Fruit fly (Drosophila melanogaster) whole organism, larva: Measurements from ENCODE around the gene Apc.
A peak's percentile ranks its signal among the peaks of the same experiment; 100 is the strongest.

Source experiments
- noc ChIP-seq: fragments of 200-800 bp; sonication (Bioruptor generic); optimal IDR thresholded peaks from 3 replicates; lab custom pipeline; 2019; ENCODE audit warnings: missing biosample characterization, mild to moderate bottlenecking, missing genetic modification characterization, moderate library complexity

The Apc gene

DNA sequence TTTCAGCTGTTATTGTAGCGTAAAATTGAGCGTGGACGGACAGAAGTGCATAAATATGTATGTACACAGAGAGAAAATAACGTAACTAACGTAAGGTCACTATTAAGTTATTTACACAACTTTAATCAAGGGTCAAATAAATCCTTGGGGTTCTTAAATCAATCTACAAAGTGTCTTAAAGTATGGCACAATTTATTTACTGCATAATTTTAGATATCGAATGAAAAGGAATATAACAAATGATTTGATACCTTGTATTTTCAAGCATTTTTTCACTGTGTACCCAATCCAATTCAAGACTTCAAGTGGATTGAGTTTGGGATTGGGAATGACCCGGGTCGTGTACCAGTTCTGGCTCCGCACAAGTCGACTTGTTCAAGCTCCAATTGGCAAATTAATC lies 2.6 kb downstream of the Apc start:
- no peak for TF ChIP-seq noc (tag; lab: Kevin White, UChicago)

- no peak for TF ChIP-seq noc (tag; lab: Kevin White, UChicago)
Measured at dm6 chr3R:28840620-28841019, 3.9 kb downstream of the Apc start.

DNA sequence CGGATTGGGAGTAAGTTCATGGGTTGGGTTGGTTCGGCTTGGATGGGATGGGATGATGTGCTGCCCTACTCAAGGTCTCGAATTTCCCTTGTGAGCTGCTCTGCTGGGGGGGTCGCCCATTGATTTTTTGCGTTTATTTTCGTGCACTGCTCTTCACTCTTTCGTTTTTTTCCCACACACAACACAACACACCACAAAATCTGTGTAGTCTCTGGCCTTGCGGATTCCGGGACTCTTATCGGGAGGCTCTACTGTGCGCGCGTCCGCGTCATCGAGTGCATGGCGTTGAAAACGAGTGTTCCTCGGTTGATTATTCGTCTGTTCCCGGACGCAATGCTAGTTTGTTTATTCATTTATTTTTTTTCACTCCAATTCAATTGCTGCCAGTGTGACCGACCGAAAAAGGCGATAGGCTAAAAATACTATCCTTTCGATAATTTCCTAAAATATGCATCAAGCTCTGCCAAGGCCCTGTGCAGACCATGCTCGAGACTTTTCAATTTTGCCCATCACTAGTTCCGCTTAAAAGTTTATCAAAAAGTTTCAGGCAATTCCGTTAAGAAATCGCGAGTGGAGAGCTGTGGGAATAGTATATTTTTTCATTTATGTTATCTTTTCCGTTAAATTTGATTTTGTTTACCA lies 12.8 kb downstream of the Apc start, which contains the start of gene WASp:
WASp (minus strand) TSS at position 399 of the 642 bp plus-strand sequence.
- TF ChIP-seq noc (tag; lab: Kevin White, UChicago): no peak

DNA sequence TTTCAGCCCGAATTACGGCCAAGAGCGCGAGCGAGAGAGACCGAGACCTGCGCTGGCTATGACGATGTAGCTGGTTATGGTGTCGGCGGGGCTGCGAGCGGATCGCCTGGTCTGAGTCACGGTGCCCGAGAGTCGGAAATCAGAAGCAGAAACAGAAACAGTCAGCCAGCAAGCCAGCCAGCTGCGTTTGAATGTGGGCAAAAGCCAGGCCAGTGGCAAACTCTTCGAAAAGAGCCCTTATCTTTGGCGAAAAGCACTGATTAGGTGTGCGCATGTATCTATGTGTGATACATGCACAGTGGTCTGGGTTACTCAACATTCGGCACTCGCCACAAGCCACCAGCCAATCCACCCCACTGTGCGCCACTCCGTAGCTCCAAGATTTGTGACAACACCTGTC lies 13.4 kb downstream of the Apc start:
- no peak for TF ChIP-seq noc (tag; lab: Kevin White, UChicago)

DNA sequence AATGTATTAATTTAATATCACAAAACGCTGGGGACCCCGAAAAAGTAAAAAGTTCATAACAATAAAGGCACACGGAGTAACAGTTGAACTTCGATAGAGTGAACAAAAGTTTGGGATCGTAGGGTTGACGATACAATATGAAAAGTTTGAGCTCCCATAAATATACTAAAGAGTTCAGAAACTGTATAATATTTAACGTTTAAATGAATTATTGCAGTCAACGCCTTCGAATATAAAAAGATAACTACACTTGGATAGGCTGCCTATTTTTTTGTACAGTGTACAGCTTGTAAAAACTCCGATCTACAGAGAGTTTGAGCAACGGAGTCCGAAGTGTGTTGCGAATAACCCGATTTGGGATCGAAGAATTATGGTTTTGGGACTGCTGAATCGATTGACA lies 13.8 kb downstream of the Apc start:
- peak; percentile 3 for TF ChIP-seq noc (tag; lab: Kevin White, UChicago)

- TF ChIP-seq noc (tag; lab: Kevin White, UChicago): no peak
Measured at dm6 chr3R:28829328-28829916, 15.1 kb downstream of the Apc start.

DNA sequence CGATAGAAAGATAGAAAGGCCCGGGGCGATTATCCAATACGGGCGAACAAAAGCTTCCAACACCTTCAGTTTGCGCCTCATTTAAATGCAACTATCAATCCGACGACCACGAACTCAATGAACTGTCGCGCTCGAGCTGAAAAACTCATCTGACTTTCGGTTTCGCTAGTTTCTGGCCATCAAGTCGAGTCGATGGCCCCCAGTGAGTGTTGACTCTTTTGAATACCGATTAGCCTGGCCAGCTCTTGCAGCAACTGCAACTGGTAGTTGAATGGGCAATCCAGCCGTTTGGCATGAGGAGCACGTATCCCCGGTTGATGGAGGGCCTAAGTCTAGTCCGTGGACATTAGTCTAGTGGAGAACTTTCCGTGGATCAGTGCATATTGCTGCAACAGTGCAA lies 17.3 kb downstream of the Apc start:
- no peak for TF ChIP-seq noc (tag; lab: Kevin White, UChicago)

DNA sequence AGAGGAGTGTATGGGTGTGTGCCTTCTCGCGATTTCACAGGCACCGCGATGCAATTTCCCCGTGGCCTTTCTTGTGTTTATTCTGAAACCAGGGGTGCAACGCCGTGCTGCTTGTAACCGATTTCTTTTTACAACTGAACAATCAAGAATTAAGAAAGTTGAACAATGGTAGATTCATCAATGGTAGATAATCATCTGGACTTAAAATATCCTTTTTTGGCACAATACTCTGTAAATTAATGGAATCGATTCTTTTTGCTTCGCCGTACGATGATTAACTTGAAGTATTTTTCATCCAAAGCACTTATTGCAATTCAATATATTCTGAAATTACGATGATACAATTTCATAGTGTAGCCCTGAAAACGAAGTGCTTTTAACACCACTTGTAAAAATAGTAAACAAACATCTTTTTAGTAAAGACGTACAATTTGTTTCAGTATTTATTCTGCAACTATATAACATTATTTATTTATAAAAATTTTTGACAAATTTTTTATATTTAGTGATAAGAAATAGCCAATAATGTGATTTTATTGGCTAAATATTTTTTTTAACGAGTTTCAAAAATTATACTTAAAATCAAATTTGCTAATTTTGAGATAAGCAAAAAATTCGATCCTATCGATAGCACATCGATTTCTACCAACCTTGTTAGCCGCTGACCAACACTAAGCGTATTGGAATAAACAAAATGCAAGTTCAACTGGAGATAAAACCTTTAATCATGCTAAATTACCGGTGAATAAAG lies 24.8 kb downstream of the Apc start, which contains the start of the genes CG1523 and CG1647:
CG1523 (minus strand) TSS at position 114 of the 751 bp plus-strand sequence.
CG1647 (plus strand) TSS at position 667 of the 751 bp plus-strand sequence.
- TF ChIP-seq noc (tag; lab: Kevin White, UChicago): no peak

DNA sequence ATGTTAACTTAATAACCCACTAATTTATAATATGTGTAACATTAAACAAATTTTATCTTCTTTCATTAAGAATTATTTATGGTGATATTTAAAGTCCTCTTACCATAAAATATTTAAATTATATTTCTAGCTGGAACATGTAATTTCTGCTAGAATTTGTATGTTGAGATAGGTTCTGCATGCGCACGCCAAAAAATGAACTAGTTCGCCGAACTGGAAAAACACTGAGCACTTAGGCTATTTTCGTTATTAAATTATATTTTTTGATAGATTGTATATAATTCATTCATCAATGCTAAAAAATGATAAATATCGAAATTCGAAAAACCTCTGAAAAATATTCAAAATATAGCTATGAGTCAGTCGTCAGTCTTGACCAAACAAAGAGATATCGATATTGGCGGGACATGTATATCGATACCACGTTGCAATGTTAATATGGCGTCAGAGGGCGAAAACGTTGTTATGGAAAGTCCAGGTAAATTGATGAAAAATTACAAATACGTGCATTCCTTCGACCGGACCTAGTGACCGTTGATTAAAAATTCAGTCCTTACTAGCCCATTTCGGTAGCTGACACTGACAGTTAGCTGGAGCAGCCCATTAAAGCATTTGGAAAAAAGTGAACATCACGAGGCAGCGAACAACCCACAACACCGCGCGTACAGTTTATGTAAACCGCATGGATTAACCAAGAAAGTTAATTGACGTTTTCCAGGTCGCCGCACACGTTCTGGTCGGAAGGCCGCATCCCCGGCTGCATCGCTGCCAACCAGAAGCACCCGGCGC lies 32.7 kb downstream of the Apc start, which contains the start of gene Prp39:
Prp39 (plus strand) TSS at position 426 of the 789 bp plus-strand sequence.
- TF ChIP-seq noc (tag; lab: Kevin White, UChicago): no peak

DNA sequence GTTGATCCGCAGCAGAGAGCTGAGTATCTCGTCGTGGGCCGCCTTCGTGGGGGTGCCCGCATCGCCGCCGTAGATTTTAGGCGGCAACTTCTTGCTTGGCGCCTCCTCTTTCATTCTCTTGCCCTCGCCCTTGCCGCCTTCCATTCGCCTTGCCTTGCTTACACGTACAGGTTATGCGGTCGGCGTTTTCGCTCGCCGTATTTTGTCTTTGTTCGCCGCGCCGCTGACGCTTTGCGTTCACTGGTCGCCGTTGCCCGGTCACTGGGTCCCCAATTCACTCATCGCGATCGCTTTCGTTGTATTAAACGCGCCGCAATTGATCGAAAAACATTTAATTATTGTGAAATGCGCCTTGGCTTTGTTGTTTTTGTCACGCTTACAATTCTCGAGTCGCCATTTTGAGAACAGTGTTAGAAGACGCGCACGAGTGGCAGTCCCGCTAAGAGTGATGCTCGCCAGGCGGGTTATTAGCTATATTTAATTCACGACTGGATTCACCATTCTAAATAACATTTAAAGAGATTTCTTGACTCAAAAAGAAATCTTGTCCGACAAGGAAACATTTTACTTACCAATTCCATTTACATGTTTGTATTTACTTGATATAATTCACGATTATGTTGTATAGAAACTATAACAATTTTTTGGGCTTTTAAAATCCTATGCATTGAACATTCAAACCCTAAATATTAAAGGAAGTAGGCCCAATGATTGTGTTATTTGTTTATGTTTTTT lies 33.4 kb downstream of the Apc start, which contains the start of gene wdn:
wdn (minus strand) TSS at position 396 of the 735 bp plus-strand sequence.
- no peak for TF ChIP-seq noc (tag; lab: Kevin White, UChicago)

dm6 chr3R:28806402-28806801 lies 38.1 kb downstream of the Apc start, which contains the start of gene CheB98a:
TSS of gene CheB98a (plus strand) at chr3R:28806702.
- no peak for TF ChIP-seq noc (tag; lab: Kevin White, UChicago)

DNA sequence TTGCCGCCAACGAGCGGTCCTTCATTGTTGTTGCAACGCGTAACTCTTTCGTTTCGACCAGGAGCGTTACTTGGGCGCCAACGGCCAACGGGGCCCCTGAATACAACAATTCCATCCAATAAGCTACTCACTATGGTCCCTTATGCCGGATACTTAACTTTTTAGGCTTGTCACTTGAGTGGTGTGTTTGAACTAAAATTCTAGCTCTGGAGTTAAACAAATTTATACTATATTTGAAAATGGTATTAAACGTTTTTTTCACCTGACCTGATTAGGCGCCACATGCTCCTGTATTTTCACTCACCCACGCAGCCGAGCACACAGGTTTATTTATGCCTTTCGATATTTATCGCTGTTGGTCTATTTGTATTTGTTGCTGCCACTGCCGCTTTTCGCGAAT lies 39.4 kb downstream of the Apc start:
- TF ChIP-seq noc (tag; lab: Kevin White, UChicago): no peak

DNA sequence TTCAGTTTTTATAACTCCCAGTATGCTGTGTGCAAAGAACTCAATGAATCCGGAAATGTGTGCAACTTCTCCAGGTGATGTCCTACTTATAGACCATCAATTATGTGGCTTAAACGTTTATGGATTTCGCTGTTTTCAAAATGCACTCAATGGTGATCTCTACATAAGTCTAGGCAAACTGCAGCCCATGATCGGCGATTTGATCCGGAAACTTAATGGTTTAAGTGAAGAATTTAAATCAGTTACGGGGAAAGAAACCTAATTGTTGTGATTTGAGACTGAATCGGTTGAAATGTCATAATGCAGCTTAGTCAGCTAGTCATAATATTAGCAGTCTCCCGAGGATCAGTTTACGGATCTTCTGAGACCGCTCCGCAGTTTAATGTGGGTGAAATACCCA lies 54.3 kb downstream of the Apc start, which contains the start of gene intr:
intr (plus strand) TSS at position 301 of the 400 bp plus-strand sequence.
- no peak for TF ChIP-seq noc (tag; lab: Kevin White, UChicago)

dm6 chr3R:28789317-28789716 lies 55.2 kb downstream of the Apc start, which contains the start of gene CG34295:
TSS of gene CG34295 (plus strand) at chr3R:28789617.
- TF ChIP-seq noc (tag; lab: Kevin White, UChicago): no peak
